Worm (Caenorhabditis elegans): ENCODE measurements around the gene acr-25.

The acr-25 gene

ce11 chrIV:6480978-6481377 lies 16.9 kb downstream of the acr-25 start (continued):
- TF ChIP-seq lin-1 (GFP tag; IDR thresholded peaks at IDR 0.05) (peak; percentile 88), F26F4.8 (GFP tag; conservative IDR thresholded peaks at IDR 0.05) (peak; percentile 87; the same call in 1 of the 2 replicates), tag-97 (GFP tag; IDR thresholded peaks at IDR 0.05) (no peak), ZK546.5 (tag; optimal IDR thresholded peaks at IDR 0.05) (no peak), nhr-237 (tag; optimal IDR thresholded peaks at IDR 0.05) (no peak), hlh-11 (tag; optimal IDR thresholded peaks at IDR 0.05) (no peak), zag-1 (tag; optimal IDR thresholded peaks at IDR 0.05) (no peak), nhr-102 (tag; optimal IDR thresholded peaks at IDR 0.05) (peak; percentile 43), madf-9 (GFP tag; conservative IDR thresholded peaks at IDR 0.05) (peak; percentile 64), nhr-10 (tag; optimal IDR thresholded peaks at IDR 0.05) (no peak), dmd-8 (GFP tag; IDR thresholded peaks at IDR 0.05) (peak; percentile 90), unc-39 (tag; optimal IDR thresholded peaks at IDR 0.05) (no peak), F49E8.2 (tag; optimal IDR thresholded peaks at IDR 0.05; ENCODE audit: borderline replicate concordance) (peak; percentile 36), egl-43 (GFP tag; IDR thresholded peaks at IDR 0.05) (no peak), unc-62 (GFP tag; optimal IDR thresholded peaks at IDR 0.05 in 1 of 2) (no peak), unc-62 (tag; optimal IDR thresholded peaks at IDR 0.05) (no peak), mxl-2 (GFP tag; conservative IDR thresholded peaks at IDR 0.05) (no peak), aly-2 (tag; optimal IDR thresholded peaks at IDR 0.05) (no peak), daf-19 (GFP tag; conservative IDR thresholded peaks at IDR 0.05) (peak; percentile 74; the same call in 1 of the 2 replicates), lin-15B (tag; optimal IDR thresholded peaks at IDR 0.05) (no peak), lir-3 (tag; optimal IDR thresholded peaks at IDR 0.05) (peak; percentile 14), madf-5 (GFP tag; IDR thresholded peaks at IDR 0.05) (peak; percentile 81 to 84; a peak in 3 of 4 replicates), daf-8 (GFP tag; IDR thresholded peaks at IDR 0.05) (no peak), F37D6.2 (tag; optimal IDR thresholded peaks at IDR 0.05) (no peak), aha-1 (tag) (peak; percentile 93), jun-1 (tag; optimal IDR thresholded peaks at IDR 0.05) (no peak), snpc-4 (tag; optimal IDR thresholded peaks at IDR 0.05) (no peak), daf-16 (GFP tag; optimal IDR thresholded peaks at IDR 0.05) (peak; percentile 12 to 83), daf-16 (tag; optimal IDR thresholded peaks at IDR 0.05) (peak; percentile 55), gei-8 (GFP tag; optimal IDR thresholded peaks at IDR 0.05) (peak; percentile 32), ces-1 (GFP tag; optimal IDR thresholded peaks at IDR 0.05) (no peak), lin-13 (GFP tag; optimal IDR thresholded peaks at IDR 0.05) (peak; percentile 12), nhr-6 (tag; optimal IDR thresholded peaks at IDR 0.05) (no peak), nhr-11 (tag; optimal IDR thresholded peaks at IDR 0.05) (no peak), Y48G9A.11 (GFP tag; IDR thresholded peaks at IDR 0.05) (peak; percentile 60; the same call in 1 of the 2 replicates), ceh-62 (tag; optimal IDR thresholded peaks at IDR 0.05) (no peak), mep-1 (tag; optimal IDR thresholded peaks at IDR 0.05) (peak; percentile 65), F44E2.7 (GFP tag; IDR thresholded peaks at IDR 0.05) (no peak), ceh-32 (tag; optimal IDR thresholded peaks at IDR 0.05; ENCODE audit: poor library complexity) (no peak), dmd-9 (GFP tag; IDR thresholded peaks at IDR 0.05) (peak; percentile 61; the same call in 1 of the 2 replicates), zfp-3 (GFP tag; conservative IDR thresholded peaks at IDR 0.05) (peak; percentile 67; the same call in 1 of the 2 replicates), snpc-1.2 (GFP tag; IDR thresholded peaks at IDR 0.05) (peak; percentile 99), lin-38 (GFP tag; IDR thresholded peaks at IDR 0.05) (peak; percentile 78), zfp-2 (tag; optimal IDR thresholded peaks at IDR 0.05) (no peak), T26A8.4 (GFP tag; IDR thresholded peaks at IDR 0.05) (peak; percentile 79), nhr-48 (tag; optimal IDR thresholded peaks at IDR 0.05) (peak; percentile 6), duxl-1 (tag; optimal IDR thresholded peaks at IDR 0.05; ENCODE audit: poor library complexity) (peak; percentile 75), lin-29 (GFP tag; IDR thresholded peaks at IDR 0.05) (peak; percentile 24; the same call in 1 of the 2 replicates), mdt-29 (GFP tag; IDR thresholded peaks at IDR 0.05) (peak; percentile 61; the same call in 1 of the 2 replicates), dpl-1 (GFP tag; optimal IDR thresholded peaks at IDR 0.05) (peak; percentile 32), hmg-1.1 (GFP tag; IDR thresholded peaks at IDR 0.05) (peak; percentile 74), unc-130 (GFP tag; optimal IDR thresholded peaks at IDR 0.05) (peak; percentile 30), ceh-44 (GFP tag; IDR thresholded peaks at IDR 0.05) (peak; percentile 47; the same call in 1 of the 2 replicates)
